Fruit fly (Drosophila melanogaster) whole organism, embryonic: ENCODE results near the gene CG14286.

ENCODE experiments used
- B-H2 ChIP-seq: fragments of 200-800 bp; sonication (Bioruptor generic); optimal IDR thresholded peaks from 2 replicates; lab custom pipeline; 2018; ENCODE audit warnings: missing biosample characterization, mild to moderate bottlenecking, missing genetic modification characterization
- Blimp-1 ChIP-seq: fragments of 200-800 bp; sonication (Bioruptor generic); optimal IDR thresholded peaks from 3 replicates; lab custom pipeline; 2018; ENCODE audit warnings: missing biosample characterization, missing genetic modification characterization, mild to moderate bottlenecking, moderate library complexity, missing genetic modification reagents
- CG11247 ChIP-seq: fragments of 200-800 bp; sonication (Bioruptor generic); IDR thresholded peaks from 2 replicates; pipeline ENCODE4 v1.3.6; 2022; ENCODE audit warnings: missing biosample characterization, missing genetic modification characterization
- CG12219 ChIP-seq: fragments of 200-800 bp; sonication (Bioruptor generic); optimal IDR thresholded peaks from 3 replicates; lab custom pipeline; 2018; ENCODE audit warnings: missing biosample characterization, mild to moderate bottlenecking, missing genetic modification characterization
- CG14014 ChIP-seq: fragments of 200-800 bp; sonication (Bioruptor generic); IDR thresholded peaks from 2 replicates; pipeline ENCODE4 v1.3.6; 2022; ENCODE audit warnings: missing biosample characterization, missing genetic modification characterization
- CG14860 ChIP-seq: fragments of 200-800 bp; sonication (Bioruptor generic); IDR thresholded peaks from 3 replicates; pipeline ENCODE4 v1.3.6; 2022; ENCODE audit warnings: missing biosample characterization, missing genetic modification characterization; ENCODE audit not compliant: partially characterized antibody
- CG15011 ChIP-seq: fragments of 200-800 bp; sonication (Bioruptor generic); optimal IDR thresholded peaks from 3 replicates; lab custom pipeline; 2018; ENCODE audit warnings: missing biosample characterization, mild to moderate bottlenecking, missing genetic modification characterization
- CG15269 ChIP-seq: fragments of 200-800 bp; sonication (Bioruptor generic); optimal IDR thresholded peaks from 2 replicates; lab custom pipeline; 2018; ENCODE audit warnings: missing biosample characterization, mild to moderate bottlenecking, missing genetic modification characterization, moderate library complexity
- CG1529 ChIP-seq: fragments of 200-800 bp; sonication (Bioruptor generic); optimal IDR thresholded peaks from 3 replicates; lab custom pipeline; 2018; ENCODE audit warnings: missing biosample characterization, missing genetic modification characterization
- CG18262 ChIP-seq: fragments of 200-800 bp; optimal IDR thresholded peaks from 3 replicates; lab custom pipeline; 2019; ENCODE audit warnings: missing biosample characterization, mild to moderate bottlenecking, missing genetic modification characterization, moderate library complexity
- CG30431 ChIP-seq: fragments of 200-800 bp; sonication (Bioruptor generic); optimal IDR thresholded peaks from 2 replicates; lab custom pipeline; 2017; ENCODE audit warnings: missing biosample characterization, missing genetic modification characterization
- CG32772 ChIP-seq: fragments of 200-800 bp; sonication (Bioruptor generic); IDR thresholded peaks from 2 replicates; pipeline ENCODE4 v1.3.6; 2022; ENCODE audit warnings: missing biosample characterization, missing genetic modification characterization
- CG42726 ChIP-seq: fragments of 200-800 bp; sonication (Bioruptor generic); IDR thresholded peaks from 2 replicates; pipeline ENCODE4 v1.3.6; 2022; ENCODE audit warnings: missing biosample characterization, missing genetic modification characterization; ENCODE audit not compliant: partially characterized antibody
- CG4730 ChIP-seq: fragments of 200-800 bp; sonication (Bioruptor generic); IDR thresholded peaks from 2 replicates; pipeline ENCODE4 v1.3.6; 2022; ENCODE audit warnings: missing biosample characterization, missing genetic modification characterization
- CG6272 ChIP-seq: fragments of 200-800 bp; sonication (Bioruptor generic); IDR thresholded peaks from 2 replicates; pipeline ENCODE4 v1.3.6; 2022; ENCODE audit warnings: missing biosample characterization, missing genetic modification characterization
- CG6854 ChIP-seq: fragments of 200-800 bp; sonication (Bioruptor generic); optimal IDR thresholded peaks from 3 replicates; lab custom pipeline; 2017; ENCODE audit warnings: missing biosample characterization, mild to moderate bottlenecking, missing genetic modification characterization
- CG7372 ChIP-seq: fragments of 200-800 bp; sonication (Bioruptor generic); IDR thresholded peaks from 2 replicates; pipeline ENCODE4 v1.3.6; 2022; ENCODE audit warnings: missing biosample characterization, missing genetic modification characterization
- CG9609 ChIP-seq: fragments of 200-800 bp; sonication (Bioruptor generic); optimal IDR thresholded peaks from 3 replicates; lab custom pipeline; 2016; ENCODE audit warnings: missing biosample characterization, missing genetic modification characterization
- CG9817 ChIP-seq: fragments of 200-800 bp; sonication (Bioruptor generic); optimal IDR thresholded peaks from 2 replicates; lab custom pipeline; 2018; ENCODE audit warnings: missing biosample characterization, mild to moderate bottlenecking, missing genetic modification characterization, moderate library complexity
- Eip74EF ChIP-seq, 2 experiments: fragments of 200-800 bp in 1 of 2; fragments of >200 bp in 1 of 2; sonication (Bioruptor generic) in 1 of 2; optimal IDR thresholded peaks; 2 replicates each; lab custom pipeline; 2017 to 2019; ENCODE audit warnings: missing biosample characterization in 2 of 2, missing genetic modification characterization in 2 of 2, mild to moderate bottlenecking in 1 of 2, moderate library complexity in 1 of 2
- Fer1 ChIP-seq: fragments of 200-800 bp; sonication (Bioruptor generic); optimal IDR thresholded peaks from 2 replicates; lab custom pipeline; 2017; ENCODE audit warnings: missing biosample characterization, mild to moderate bottlenecking, missing genetic modification characterization
- Jarid2 ChIP-seq: fragments of 200-800 bp; sonication (Bioruptor generic); optimal IDR thresholded peaks from 3 replicates; lab custom pipeline; 2017; ENCODE audit warnings: mild to moderate bottlenecking, missing biosample characterization, missing genetic modification reagents, missing genetic modification characterization
- NfI ChIP-seq: fragments of 200-800 bp; sonication (Bioruptor generic); optimal IDR thresholded peaks from 3 replicates; lab custom pipeline; 2018; ENCODE audit warnings: missing biosample characterization, mild to moderate bottlenecking, missing genetic modification characterization, moderate library complexity
- Pdp1 ChIP-seq, 2 experiments: fragments of 200-800 bp; sonication (Bioruptor generic); optimal IDR thresholded peaks; 3 replicates each; lab custom pipeline; 2016; ENCODE audit warnings: missing biosample characterization in 2 of 2, missing genetic modification characterization in 2 of 2, mild to moderate bottlenecking in 1 of 2, moderate library complexity in 1 of 2
- Ptx1 ChIP-seq: fragments of 200-800 bp; sonication (Bioruptor generic); IDR thresholded peaks from 2 replicates; pipeline ENCODE4 v1.3.6; 2022; ENCODE audit warnings: missing biosample characterization, missing genetic modification characterization
- Ravus ChIP-seq: fragments of 200-800 bp; sonication (Bioruptor generic); IDR thresholded peaks from 2 replicates; pipeline ENCODE4 v1.3.6; 2022; ENCODE audit warnings: missing biosample characterization, missing genetic modification characterization
- Six4 ChIP-seq: fragments of 200-800 bp; sonication (Bioruptor generic); optimal IDR thresholded peaks from 2 replicates; lab custom pipeline; 2016; ENCODE audit warnings: missing biosample characterization, missing genetic modification characterization
- Usf ChIP-seq: fragments of 200-800 bp; sonication (Bioruptor generic); optimal IDR thresholded peaks from 2 replicates; lab custom pipeline; 2017; ENCODE audit warnings: missing genotype, missing biosample characterization, missing genetic modification characterization
- ac ChIP-seq: fragments of 200-800 bp; sonication (Bioruptor generic); optimal IDR thresholded peaks from 3 replicates; lab custom pipeline; 2017; ENCODE audit warnings: missing biosample characterization, mild to moderate bottlenecking, missing genetic modification characterization
- aop ChIP-seq: fragments of 200-800 bp; sonication (Bioruptor generic); IDR thresholded peaks from 2 replicates; pipeline ENCODE4 v1.3.6; 2022; ENCODE audit warnings: missing biosample characterization, missing genetic modification characterization
- ara ChIP-seq: fragments of 200-800 bp; sonication (Bioruptor generic); IDR thresholded peaks from 2 replicates; pipeline ENCODE4 v1.3.6; 2022; ENCODE audit warnings: missing biosample characterization, missing genetic modification characterization
- bbx ChIP-seq: fragments of 200-800 bp; sonication (Bioruptor generic); IDR thresholded peaks from 2 replicates; pipeline ENCODE4 v1.3.6; 2022; ENCODE audit warnings: missing biosample characterization, missing genetic modification characterization; ENCODE audit not compliant: partially characterized antibody
- dati ChIP-seq: fragments of 200-800 bp; sonication (Bioruptor generic); IDR thresholded peaks from 2 replicates; pipeline ENCODE4 v1.3.6; 2022; ENCODE audit warnings: missing biosample characterization, missing genetic modification characterization
- her ChIP-seq: fragments of 200-800 bp; sonication (Bioruptor generic); optimal IDR thresholded peaks from 2 replicates; lab custom pipeline; 2016; ENCODE audit warnings: missing biosample characterization, missing genetic modification characterization
- ind ChIP-seq: fragments of 200-800 bp; sonication (Bioruptor generic); optimal IDR thresholded peaks from 3 replicates; lab custom pipeline; 2016; ENCODE audit warnings: missing biosample characterization, missing genetic modification characterization
- kah ChIP-seq: fragments of 200-800 bp; sonication (Bioruptor generic); optimal IDR thresholded peaks from 2 replicates; lab custom pipeline; 2018; ENCODE audit warnings: missing biosample characterization, mild to moderate bottlenecking, missing genetic modification characterization
- kni ChIP-seq: fragments of 200-800 bp; sonication (Bioruptor generic); optimal IDR thresholded peaks from 3 replicates; lab custom pipeline; 2017; ENCODE audit warnings: mild to moderate bottlenecking, missing biosample characterization, missing genetic modification reagents, missing genetic modification characterization
- maf-S ChIP-seq: fragments of 200-800 bp; sonication (Bioruptor generic); optimal IDR thresholded peaks from 2 replicates; lab custom pipeline; 2016; ENCODE audit warnings: missing biosample characterization, missing genetic modification characterization
- pho ChIP-seq: fragments of 200-800 bp; sonication (Bioruptor generic); optimal IDR thresholded peaks from 2 replicates; lab custom pipeline; 2016; ENCODE audit warnings: missing biosample characterization, missing genetic modification characterization
- rib ChIP-seq: fragments of 200-800 bp; sonication (Bioruptor generic); IDR thresholded peaks from 2 replicates; pipeline ENCODE4 v1.3.6; 2022; ENCODE audit warnings: missing biosample characterization, missing genetic modification characterization
- scrt ChIP-seq: fragments of 200-800 bp; sonication (Bioruptor generic); optimal IDR thresholded peaks from 2 replicates; lab custom pipeline; 2018; ENCODE audit warnings: missing biosample characterization, mild to moderate bottlenecking, missing genetic modification characterization, moderate library complexity
- slou ChIP-seq: fragments of 200-800 bp; sonication (Bioruptor generic); optimal IDR thresholded peaks from 3 replicates; lab custom pipeline; 2016; ENCODE audit warnings: missing biosample characterization, missing genetic modification characterization
- sqz ChIP-seq: fragments of 200-800 bp; sonication (Bioruptor generic); optimal IDR thresholded peaks from 3 replicates; lab custom pipeline; 2018; ENCODE audit warnings: missing biosample characterization, mild to moderate bottlenecking, missing genetic modification characterization
- stc ChIP-seq: fragments of 200-800 bp; sonication (Bioruptor generic); IDR thresholded peaks from 2 replicates; pipeline ENCODE4 v1.3.6; 2022; ENCODE audit warnings: missing biosample characterization, missing genetic modification characterization
- tio ChIP-seq: fragments of 200-800 bp; sonication (Bioruptor generic); optimal IDR thresholded peaks from 2 replicates; lab custom pipeline; 2017; ENCODE audit warnings: missing biosample characterization, missing genetic modification characterization, inconsistent platforms
- tll ChIP-seq, 2 experiments: fragments of 200-800 bp in 1 of 2; fragments of >200 bp in 1 of 2; sonication (Bioruptor generic) in 1 of 2; optimal IDR thresholded peaks; 2 replicates each; lab custom pipeline; 2017 to 2019; ENCODE audit warnings: missing biosample characterization in 2 of 2, missing genetic modification characterization in 2 of 2, mild to moderate bottlenecking in 1 of 2, moderate library complexity in 1 of 2
- z ChIP-seq: fragments of 200-800 bp; sonication (Bioruptor generic); IDR thresholded peaks from 3 replicates; pipeline ENCODE4 v1.3.6; 2022; ENCODE audit warnings: missing biosample characterization, missing genetic modification characterization
- zf30C ChIP-seq: fragments of 200-800 bp; sonication (Bioruptor generic); optimal IDR thresholded peaks from 3 replicates; lab custom pipeline; 2018; ENCODE audit warnings: missing biosample characterization, mild to moderate bottlenecking, missing genetic modification characterization

Gene CG14286

DNA sequence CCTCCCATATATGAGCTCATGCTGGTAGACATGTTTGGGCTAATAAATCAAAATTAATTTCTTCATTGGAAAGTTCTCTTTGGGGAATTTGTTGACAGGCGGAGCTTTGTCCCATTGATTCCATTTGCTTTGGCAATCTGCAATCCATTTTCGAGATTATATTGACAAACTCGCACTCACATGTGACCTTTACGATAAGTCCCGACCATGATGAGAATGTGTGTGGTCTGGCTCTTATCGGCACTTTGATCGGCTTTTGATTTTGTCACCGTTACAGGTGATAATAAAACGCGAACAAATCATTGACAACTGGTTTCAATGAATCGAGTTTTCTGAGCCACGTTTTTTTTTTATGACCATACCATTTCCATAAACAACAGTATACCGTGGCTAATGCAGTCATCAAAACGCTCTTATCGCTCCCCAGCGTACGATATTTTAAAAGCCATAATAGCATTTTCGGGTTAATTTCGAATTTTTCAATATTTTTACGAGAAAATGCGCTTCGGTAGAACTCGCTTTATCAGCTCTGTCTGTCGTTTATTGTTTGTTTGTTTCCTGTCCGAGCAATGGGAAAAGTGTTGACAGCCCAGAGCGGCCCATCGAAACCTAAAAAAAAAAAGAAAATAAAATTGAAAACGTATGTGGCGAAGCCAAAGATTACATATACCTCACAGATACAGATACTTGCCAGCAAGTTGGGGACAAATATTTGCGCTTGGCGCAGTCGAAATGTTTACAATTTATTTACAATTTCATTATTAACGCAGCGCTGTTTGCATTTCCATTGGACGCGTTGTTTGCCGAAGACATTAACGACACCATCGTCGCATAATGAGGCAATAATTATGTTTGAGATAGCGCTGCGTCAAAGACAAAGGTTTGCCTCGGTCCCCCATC, 26.3 kb upstream of the CG14286 start (continued):
- TF ChIP-seq CG14014 (GFP tag; lab: Robert Waterston, UW), result peak; percentile 54; the same call in 1 of the 2 replicates
- peak; percentile 10 for TF ChIP-seq her (GFP tag; lab: Kevin White, UChicago)
- peak; percentile 2 for TF ChIP-seq scrt (GFP tag; lab: Kevin White, UChicago)
- peak; percentile 10 for TF ChIP-seq tio (GFP tag; lab: Kevin White, UChicago)
- no peak for TF ChIP-seq slou (GFP tag; lab: Kevin White, UChicago)
- no peak for TF ChIP-seq B-H2 (GFP tag; lab: Kevin White, UChicago)
- TF ChIP-seq CG6854 (GFP tag; lab: Kevin White, UChicago), result no peak
- no peak for TF ChIP-seq CG42726 (GFP tag; lab: Robert Waterston, UW)
- peak; percentile 26 for TF ChIP-seq maf-S (GFP tag; lab: Kevin White, UChicago)
- TF ChIP-seq CG7372 (GFP tag; lab: Robert Waterston, UW), result peak; percentile 17; the same call in 1 of the 2 replicates
- TF ChIP-seq CG9817, result peak; percentile 1
- no peak for TF ChIP-seq zf30C (GFP tag; lab: Kevin White, UChicago)
- no peak for TF ChIP-seq rib (GFP tag; lab: Robert Waterston, UW)
- TF ChIP-seq stc (GFP tag; lab: Robert Waterston, UW), result peak; percentile 79; the same call in 1 of the 2 replicates
- TF ChIP-seq CG6272, result no peak
- peak in 1 of 2 experiments; percentile 38 for TF ChIP-seq Pdp1 (GFP tag; optimal IDR thresholded peaks at IDR 0.05; lab: Kevin White, UChicago)
- peak; percentile 50 for TF ChIP-seq kah (GFP tag; lab: Kevin White, UChicago)
- no peak for TF ChIP-seq Ravus (GFP tag; lab: Robert Waterston, UW)
- TF ChIP-seq CG1529 (GFP tag; lab: Kevin White, UChicago), result peak; percentile 96
- no peak for TF ChIP-seq Six4 (GFP tag; lab: Kevin White, UChicago)
- no peak for TF ChIP-seq ind (GFP tag; lab: Kevin White, UChicago)
- TF ChIP-seq CG30431, result peak; percentile 57
- TF ChIP-seq Ptx1 (GFP tag; lab: Robert Waterston, UW), result no peak
- peak; percentile 30 for TF ChIP-seq Fer1
- TF ChIP-seq z (GFP tag; lab: Robert Waterston, UW), result no peak
- no peak for TF ChIP-seq aop (GFP tag; lab: Robert Waterston, UW)
- TF ChIP-seq tll (GFP tag; optimal IDR thresholded peaks at IDR 0.05; lab: Kevin White, UChicago), result peak in 1 of 2 experiments; percentile 43
- TF ChIP-seq pho, result no peak
- no peak for TF ChIP-seq dati (GFP tag; lab: Robert Waterston, UW)
- peak; percentile 44 for TF ChIP-seq CG15269 (tag; lab: Kevin White, UChicago)
- no peak for TF ChIP-seq CG4730 (GFP tag; lab: Robert Waterston, UW)
- no peak for TF ChIP-seq Jarid2
- TF ChIP-seq CG12219, result peak; percentile 82
- TF ChIP-seq bbx, result no peak
- TF ChIP-seq sqz, result peak; percentile 90
- no peak for TF ChIP-seq CG14860 (GFP tag; lab: Robert Waterston, UW)
- no peak for TF ChIP-seq CG9609 (GFP tag; lab: Kevin White, UChicago)
- TF ChIP-seq Eip74EF (GFP tag; optimal IDR thresholded peaks at IDR 0.05; lab: Kevin White, UChicago), result peak in 1 of 2 experiments; percentile 69
- no peak for TF ChIP-seq CG32772 (GFP tag; lab: Robert Waterston, UW)
- no peak; the same call in 1 of the 2 replicates for TF ChIP-seq CG11247 (GFP tag; lab: Robert Waterston, UW)
- peak; percentile 96 for TF ChIP-seq ac (GFP tag; lab: Kevin White, UChicago)
- peak; percentile 82 for TF ChIP-seq ara (GFP tag; lab: Robert Waterston, UW)
- peak; percentile 87 for TF ChIP-seq kni
- TF ChIP-seq Blimp-1 (GFP tag; lab: Kevin White, UChicago), result peak; percentile 64
- TF ChIP-seq Usf, result peak; percentile 19
- peak; percentile 53 for TF ChIP-seq CG18262 (tag; lab: Kevin White, UChicago)
- peak; percentile 55 for TF ChIP-seq NfI (GFP tag; lab: Kevin White, UChicago)
- peak; percentile 53 for TF ChIP-seq CG15011 (GFP tag; lab: Kevin White, UChicago)
